Fruit fly (Drosophila melanogaster): ENCODE results near the gene Pdp.

Gene Pdp

DNA sequence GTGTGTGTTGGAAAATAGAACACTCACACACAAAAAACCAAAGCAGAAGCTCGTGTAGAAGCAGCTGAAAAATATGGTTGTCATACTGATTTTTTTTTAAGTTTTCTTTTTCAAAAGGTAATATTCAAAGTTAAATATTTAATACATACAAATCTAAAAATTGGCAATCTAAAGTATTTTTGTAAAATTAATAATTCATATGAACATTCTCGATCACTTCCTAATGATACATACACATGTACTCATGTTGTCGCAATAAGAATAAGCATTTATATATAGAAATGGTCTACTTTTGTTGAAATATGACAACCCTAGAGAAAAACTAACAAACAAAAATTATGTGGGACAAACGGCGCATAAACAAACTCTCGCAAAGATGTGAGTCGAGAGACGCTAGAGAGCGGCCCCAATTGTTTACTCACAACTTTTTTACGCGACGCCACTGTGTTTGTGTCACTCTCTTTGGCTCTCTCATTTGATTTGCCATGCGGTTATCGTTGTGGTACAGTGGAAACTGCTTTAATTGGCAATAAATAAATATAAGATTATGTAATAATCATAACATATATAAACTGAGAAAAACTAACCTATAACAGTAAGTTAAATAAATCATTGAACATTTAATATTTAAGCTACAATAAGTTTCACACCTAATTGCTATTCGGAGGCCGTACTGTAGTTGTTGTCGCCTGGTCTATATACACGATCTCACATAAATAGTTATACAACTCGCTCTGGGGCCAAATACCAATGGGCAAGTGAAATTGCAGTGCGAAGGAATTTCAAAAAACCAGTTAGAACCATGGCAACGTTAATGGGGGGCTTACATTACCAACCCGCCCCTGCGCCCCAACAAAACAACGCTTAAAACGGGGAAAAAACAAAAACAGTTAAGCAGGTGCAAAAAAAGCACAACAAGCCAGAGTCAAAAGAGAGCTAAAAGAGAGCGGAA is 27.8 kb downstream of the Pdp start (continued):
- peak; percentile 90 for TF ChIP-seq Spps (tag; optimal IDR thresholded peaks at IDR 0.05)
- peak; percentile 84 for TF ChIP-seq z (GFP tag; IDR thresholded peaks at IDR 0.05)
- TF ChIP-seq aop (GFP tag; IDR thresholded peaks at IDR 0.05) = peak; percentile 90
- peak; percentile 87 for TF ChIP-seq tio (GFP tag; optimal IDR thresholded peaks at IDR 0.05)
- TF ChIP-seq gcm (GFP tag; optimal IDR thresholded peaks at IDR 0.05) = peak; percentile 97
- peak; percentile 73 for TF ChIP-seq TFAM (GFP tag; optimal IDR thresholded peaks at IDR 0.05)
- TF ChIP-seq slbo (GFP tag; IDR thresholded peaks at IDR 0.05) = peak; percentile 99
- TF ChIP-seq ken (GFP tag; IDR thresholded peaks at IDR 0.05) = peak; percentile 97
- TF ChIP-seq CG2116 (GFP tag; optimal IDR thresholded peaks at IDR 0.05) = peak; percentile 73
- TF ChIP-seq CG2889 (GFP tag; IDR thresholded peaks at IDR 0.05) = peak; percentile 97
- TF ChIP-seq CG1233 (GFP tag; optimal IDR thresholded peaks at IDR 0.05) = peak; percentile 98
- peak; percentile 99 for TF ChIP-seq PHDP (tag; optimal IDR thresholded peaks at IDR 0.05)
- peak; percentile 98 for TF ChIP-seq Aef1 (GFP tag; IDR thresholded peaks at IDR 0.05)
- TF ChIP-seq zf30C (GFP tag; optimal IDR thresholded peaks at IDR 0.05) = peak; percentile 56
- peak; percentile 93 for TF ChIP-seq Ssrp (tag; optimal IDR thresholded peaks at IDR 0.05)
- TF ChIP-seq CG12744 (GFP tag; optimal IDR thresholded peaks at IDR 0.05) = peak; percentile 76
- peak in 1 of 3 experiments; percentile 91 for TF ChIP-seq lola (GFP tag; optimal IDR thresholded peaks at IDR 0.05)
- peak; percentile 64 for TF ChIP-seq Bteb2 (GFP tag; optimal IDR thresholded peaks at IDR 0.05)
- TF ChIP-seq CG8944 (GFP tag; optimal IDR thresholded peaks at IDR 0.05) = peak; percentile 35
- TF ChIP-seq chm (GFP tag; IDR thresholded peaks at IDR 0.05) = peak; percentile 98
- TF ChIP-seq Lhr (GFP tag; optimal IDR thresholded peaks at IDR 0.05) = peak; percentile 82
- peak; percentile 98 for TF ChIP-seq CG7556 (GFP tag; optimal IDR thresholded peaks at IDR 0.05)
- peak; percentile 97 for TF ChIP-seq cas (GFP tag; IDR thresholded peaks at IDR 0.05)
- TF ChIP-seq CG8359 (GFP tag; optimal IDR thresholded peaks at IDR 0.05; ENCODE audit: borderline replicate concordance) = peak; percentile 84
- peak; percentile 40 for TF ChIP-seq maf-S (GFP tag; optimal IDR thresholded peaks at IDR 0.05)
- TF ChIP-seq Deaf1 (tag; optimal IDR thresholded peaks at IDR 0.05) = peak; percentile 88
- TF ChIP-seq CG13624 (GFP tag; optimal IDR thresholded peaks at IDR 0.05) = peak; percentile 48
- TF ChIP-seq mld (GFP tag; IDR thresholded peaks at IDR 0.05; ENCODE audit: partially characterized antibody) = no peak
- TF ChIP-seq CG7963 (GFP tag; IDR thresholded peaks at IDR 0.05; ENCODE audit: partially characterized antibody) = no peak
- TF ChIP-seq Mes4 (GFP tag; optimal IDR thresholded peaks at IDR 0.05) = peak; percentile 52
- peak; percentile 71 for TF ChIP-seq crol (GFP tag; IDR thresholded peaks at IDR 0.05)
- no peak for TF ChIP-seq disco-r (GFP tag; optimal IDR thresholded peaks at IDR 0.05)
- TF ChIP-seq Eip74EF (GFP tag; optimal IDR thresholded peaks at IDR 0.05) = peak in 1 of 2 experiments; percentile 97
- TF ChIP-seq Poxn (GFP tag; IDR thresholded peaks at IDR 0.05) = peak; percentile 94
- TF ChIP-seq CG30020 (tag; optimal IDR thresholded peaks at IDR 0.05) = peak; percentile 88
- peak; percentile 15 for TF ChIP-seq shn (GFP tag; optimal IDR thresholded peaks at IDR 0.05)
- TF ChIP-seq bab2 (GFP tag; optimal IDR thresholded peaks at IDR 0.05) = peak; percentile 86
- peak in 1 of 2 experiments; percentile 78 for TF ChIP-seq insv (GFP tag; optimal IDR thresholded peaks at IDR 0.05)
- TF ChIP-seq Side (GFP tag; optimal IDR thresholded peaks at IDR 0.05) = peak; percentile 1
- peak; percentile 96 for TF ChIP-seq CG4404 (GFP tag; IDR thresholded peaks at IDR 0.05)
- peak; percentile 87 for TF ChIP-seq CG18011 (GFP tag; optimal IDR thresholded peaks at IDR 0.05)
- peak; percentile 78 for TF ChIP-seq CG16863 (GFP tag; optimal IDR thresholded peaks at IDR 0.05)
- peak; percentile 66 for TF ChIP-seq Sry-β (GFP tag; optimal IDR thresholded peaks at IDR 0.05)
- TF ChIP-seq CG12299 (tag; optimal IDR thresholded peaks at IDR 0.05) = peak; percentile 98
- no peak for TF ChIP-seq Lpt (GFP tag; optimal IDR thresholded peaks at IDR 0.05)
- TF ChIP-seq unpg (GFP tag; optimal IDR thresholded peaks at IDR 0.05) = peak; percentile 98
- peak; percentile 97 for TF ChIP-seq fd96Cb (tag; optimal IDR thresholded peaks at IDR 0.05)
- TF ChIP-seq CG4707 (GFP tag; optimal IDR thresholded peaks at IDR 0.05) = peak; percentile 92
